Worm (Caenorhabditis elegans) whole organism, L1 larva: Measurements from ENCODE around the gene let-765.

Source experiments
- C04F5.9 ChIP-seq: sonication (generic microtip); optimal IDR thresholded peaks from 2 replicates; lab custom pipeline; 2016; ENCODE audit warnings: missing genetic modification characterization, missing compliant biosample characterization
- C16A3.4 ChIP-seq: fragments of 150-350 bp; optimal IDR thresholded peaks from 2 replicates; lab custom pipeline; 2014; ENCODE audit warnings: missing biosample characterization, missing genetic modification characterization
- F16B12.6 ChIP-seq: fragments of 150-350 bp; optimal IDR thresholded peaks from 2 replicates; lab custom pipeline; 2014; ENCODE audit warnings: missing biosample characterization, missing genetic modification characterization
- Y116A8C.19 ChIP-seq: sonication (generic microtip); optimal IDR thresholded peaks from 2 replicates; lab custom pipeline; 2016; ENCODE audit warnings: missing compliant biosample characterization, missing genetic modification characterization, borderline replicate concordance
- aha-1 ChIP-seq: fragments of 150-350 bp; optimal IDR thresholded peaks from 2 replicates; lab custom pipeline; 2014; ENCODE audit warnings: missing biosample characterization, missing genetic modification characterization
- alr-1 ChIP-seq: fragments of 200-800 bp; sonication (Bioruptor generic); optimal IDR thresholded peaks from 2 replicates; lab custom pipeline; 2018; ENCODE audit warnings: borderline replicate concordance, mild to moderate bottlenecking, missing genetic modification characterization, missing compliant biosample characterization
- aly-2 ChIP-seq: fragments of 150-350 bp; optimal IDR thresholded peaks from 2 replicates; lab custom pipeline; 2014; ENCODE audit warnings: missing biosample characterization, missing genetic modification characterization
- blmp-1 ChIP-seq: fragments of 150-350 bp; optimal IDR thresholded peaks from 2 replicates; lab custom pipeline; 2014; ENCODE audit warnings: missing biosample characterization, missing genetic modification characterization
- ceh-63 ChIP-seq: fragments of 200-800 bp; sonication (Bioruptor generic); optimal IDR thresholded peaks from 2 replicates; lab custom pipeline; 2018; ENCODE audit warnings: mild to moderate bottlenecking, missing genetic modification characterization, missing compliant biosample characterization
- ceh-8 ChIP-seq: fragments of 200-800 bp; sonication (Bioruptor generic); optimal IDR thresholded peaks from 2 replicates; lab custom pipeline; 2018; ENCODE audit warnings: mild to moderate bottlenecking, missing genetic modification characterization, moderate library complexity, missing compliant biosample characterization
- ceh-88 ChIP-seq: fragments of 200-800 bp; sonication (Bioruptor generic); IDR thresholded peaks from 2 replicates; pipeline ENCODE4 v1.3.6; 2022; ENCODE audit warnings: missing genetic modification characterization, missing compliant biosample characterization
- dsc-1 ChIP-seq: sonication (generic microtip); optimal IDR thresholded peaks from 2 replicates; lab custom pipeline; 2016; ENCODE audit warnings: mild to moderate bottlenecking, missing genetic modification characterization, missing compliant biosample characterization
- efl-1 ChIP-seq, 4 experiments: fragments of 150-350 bp; optimal IDR thresholded peaks in 3 of 4; peaks in 1 of 4; 1 replicate in 1 of 4; 2 replicates in 3 of 4; lab custom pipeline; 2014; ENCODE audit warnings: missing biosample characterization in 2 of 4, missing genetic modification characterization in 2 of 4, missing genetic modification reagents in 2 of 4
- efl-3 ChIP-seq: fragments of 200-800 bp; sonication (Bioruptor generic); optimal IDR thresholded peaks from 2 replicates; lab custom pipeline; 2018; ENCODE audit warnings: mild to moderate bottlenecking, missing genetic modification characterization, missing compliant biosample characterization
- elt-2 ChIP-seq: sonication (generic microtip); optimal IDR thresholded peaks from 2 replicates; lab custom pipeline; 2016; ENCODE audit warnings: missing genetic modification characterization, mild to moderate bottlenecking, inconsistent platforms, missing compliant biosample characterization, missing genetic modification reagents
- elt-3 ChIP-seq, 6 experiments: fragments of 150-350 bp in 1 of 6; sonication (generic microtip); optimal IDR thresholded peaks; 2 replicates each; lab custom pipeline; 2017 to 2018; ENCODE audit warnings: missing biosample characterization in 6 of 6, missing genetic modification characterization in 6 of 6, inconsistent platforms in 1 of 6
- ets-5 ChIP-seq: fragments of 200-800 bp; sonication (Bioruptor generic); IDR thresholded peaks from 2 replicates; pipeline ENCODE4 v1.3.6; 2022; ENCODE audit warnings: missing genetic modification characterization, missing compliant biosample characterization
- fkh-10 ChIP-seq: sonication (generic microtip); optimal IDR thresholded peaks from 2 replicates; lab custom pipeline; 2017; ENCODE audit warnings: missing biosample characterization, missing genetic modification reagents, missing genetic modification characterization
- fkh-4 ChIP-seq: sonication (generic microtip); optimal IDR thresholded peaks from 2 replicates; lab custom pipeline; 2016; ENCODE audit warnings: missing compliant biosample characterization, missing genetic modification characterization, borderline replicate concordance
- grh-1 ChIP-seq: fragments of 200-800 bp; sonication (Bioruptor generic); IDR thresholded peaks from 2 replicates; pipeline ENCODE4 v1.3.6; 2022; ENCODE audit warnings: missing genetic modification reagents, missing genetic modification characterization, missing compliant biosample characterization
- hlh-17 ChIP-seq: fragments of 200-800 bp; sonication (Bioruptor generic); optimal IDR thresholded peaks from 2 replicates; lab custom pipeline; 2018; ENCODE audit warnings: missing genetic modification characterization, mild to moderate bottlenecking, missing compliant biosample characterization, moderate library complexity, borderline replicate concordance
- hlh-4 ChIP-seq: sonication (generic microtip); optimal IDR thresholded peaks from 2 replicates; lab custom pipeline; 2016; ENCODE audit warnings: mild to moderate bottlenecking, missing genetic modification characterization, missing compliant biosample characterization
- isw-1 ChIP-seq: fragments of 200-800 bp; sonication (Bioruptor generic); IDR thresholded peaks from 2 replicates; pipeline ENCODE4 v1.3.6; 2022; ENCODE audit warnings: missing genetic modification characterization, missing compliant biosample characterization
- lin-13 ChIP-seq: fragments of 150-350 bp; optimal IDR thresholded peaks from 2 replicates; lab custom pipeline; 2014; ENCODE audit warnings: missing biosample characterization, missing genetic modification reagents, missing genetic modification characterization
- lin-35 ChIP-seq, 2 experiments: fragments of 150-350 bp; optimal IDR thresholded peaks; 2 replicates each; lab custom pipeline; 2014; ENCODE audit warnings: missing biosample characterization in 2 of 2, missing genetic modification characterization in 2 of 2, missing genetic modification reagents in 2 of 2
- lin-39 ChIP-seq: fragments of 150-350 bp; optimal IDR thresholded peaks from 2 replicates; lab custom pipeline; 2014; ENCODE audit warnings: missing biosample characterization, missing genetic modification reagents, missing genetic modification characterization
- lir-3 ChIP-seq: sonication (generic microtip); optimal IDR thresholded peaks from 2 replicates; lab custom pipeline; 2016; ENCODE audit warnings: mild to moderate bottlenecking, missing genetic modification characterization, moderate library complexity, missing compliant biosample characterization; ENCODE audit not compliant: poor library complexity
- lsy-2 ChIP-seq, 2 experiments: fragments of 150-350 bp; optimal IDR thresholded peaks; 2 replicates each; lab custom pipeline; 2014; ENCODE audit warnings: missing biosample characterization in 2 of 2, missing genetic modification characterization in 2 of 2
- mdl-1 ChIP-seq, 2 experiments: fragments of 150-350 bp; optimal IDR thresholded peaks; 2 replicates each; lab custom pipeline; 2014 to 2017; ENCODE audit warnings: missing biosample characterization in 2 of 2, missing genetic modification characterization in 2 of 2, inconsistent platforms in 1 of 2
- nhr-12 ChIP-seq: sonication (generic microtip); optimal IDR thresholded peaks from 2 replicates; lab custom pipeline; 2017; ENCODE audit warnings: missing biosample characterization, missing genetic modification characterization
- nhr-71 ChIP-seq: sonication (generic microtip); optimal IDR thresholded peaks from 2 replicates; lab custom pipeline; 2016; ENCODE audit warnings: mild to moderate bottlenecking, missing genetic modification characterization, moderate library complexity, missing compliant biosample characterization
- nhr-77 ChIP-seq: fragments of 150-350 bp; optimal IDR thresholded peaks from 2 replicates; lab custom pipeline; 2014; ENCODE audit warnings: missing biosample characterization, missing genetic modification characterization
- nhr-84 ChIP-seq: sonication (generic microtip); optimal IDR thresholded peaks from 2 replicates; lab custom pipeline; 2017; ENCODE audit warnings: missing biosample characterization, missing genetic modification characterization
- nhr-85 ChIP-seq: sonication (generic microtip); peaks from one replicate; lab custom pipeline; 2016; ENCODE audit warnings: missing genetic modification characterization, inconsistent platforms, missing compliant biosample characterization
- nhr-90 ChIP-seq: sonication (generic microtip); optimal IDR thresholded peaks from 2 replicates; lab custom pipeline; 2016; ENCODE audit warnings: mild to moderate bottlenecking, missing genetic modification characterization, missing compliant biosample characterization; ENCODE audit not compliant: poor library complexity
- pag-3 ChIP-seq: sonication (generic microtip); optimal IDR thresholded peaks from 2 replicates; lab custom pipeline; 2017; ENCODE audit warnings: missing genetic modification characterization, mild to moderate bottlenecking, missing compliant biosample characterization, antibody characterized with exemption, borderline replicate concordance; ENCODE audit not compliant: insufficient read depth
- pax-3 ChIP-seq: fragments of 200-800 bp; sonication (Bioruptor generic); optimal IDR thresholded peaks from 2 replicates; lab custom pipeline; 2018; ENCODE audit warnings: mild to moderate bottlenecking, missing genetic modification characterization, moderate library complexity, missing compliant biosample characterization
- pqm-1 ChIP-seq: sonication (generic microtip); optimal IDR thresholded peaks from 3 replicates; lab custom pipeline; 2017; ENCODE audit warnings: missing biosample characterization, missing genetic modification characterization
- skn-1 ChIP-seq: fragments of 150-350 bp; optimal IDR thresholded peaks from 2 replicates; lab custom pipeline; 2014; ENCODE audit warnings: missing biosample characterization, missing genetic modification characterization
- sox-4 ChIP-seq: sonication (generic microtip); optimal IDR thresholded peaks from 2 replicates; lab custom pipeline; 2016; ENCODE audit warnings: missing genetic modification characterization, missing compliant biosample characterization
- sptf-1 ChIP-seq: fragments of 150-350 bp; optimal IDR thresholded peaks from 2 replicates; lab custom pipeline; 2014; ENCODE audit warnings: missing biosample characterization, missing genetic modification characterization
- swsn-7 ChIP-seq: sonication (generic microtip); optimal IDR thresholded peaks from 2 replicates; lab custom pipeline; 2016; ENCODE audit warnings: missing genetic modification characterization, missing compliant biosample characterization
- tbx-2 ChIP-seq: sonication (generic microtip); optimal IDR thresholded peaks from 2 replicates; lab custom pipeline; 2016; ENCODE audit warnings: missing genetic modification characterization, missing compliant biosample characterization
- tlp-1 ChIP-seq: fragments of 150-350 bp; optimal IDR thresholded peaks from 2 replicates; lab custom pipeline; 2014; ENCODE audit warnings: missing biosample characterization, missing genetic modification characterization
- unc-62 ChIP-seq: fragments of 150-350 bp; optimal IDR thresholded peaks from 2 replicates; lab custom pipeline; 2014; ENCODE audit warnings: missing biosample characterization, missing genetic modification reagents, missing genetic modification characterization
- xbp-1 ChIP-seq: sonication (generic microtip); optimal IDR thresholded peaks from 2 replicates; lab custom pipeline; 2016; ENCODE audit warnings: missing genetic modification characterization, missing compliant biosample characterization

The let-765 gene

ce11 chrIII:6606022-6606467, 5.1 kb upstream of the let-765 start (continued):
- TF ChIP-seq lin-35 (GFP tag; optimal IDR thresholded peaks at IDR 0.05; lab: Kevin White, UChicago) (peak; percentile 75 to 79), C16A3.4 (peak; percentile 30), nhr-77 (peak; percentile 45), C04F5.9 (tag; lab: Kevin White, UChicago) (no peak), hlh-17 (no peak), fkh-4 (tag; lab: Kevin White, UChicago) (no peak), aly-2 (tag; lab: Kevin White, UChicago) (peak; percentile 90), efl-1 (optimal IDR thresholded peaks at IDR 0.05; lab: Kevin White, UChicago) (peak; percentile 78 to 79), efl-1 (GFP tag; optimal IDR thresholded peaks at IDR 0.05 in 1 of 2; lab: Kevin White, UChicago) (peak; percentile 73 to 96), isw-1 (GFP tag; lab: Robert Waterston, UW) (peak; percentile 35), swsn-7 (tag; lab: Kevin White, UChicago) (peak; percentile 74), grh-1 (no peak), alr-1 (no peak), skn-1 (peak; percentile 90), elt-2 (tag; lab: Kevin White, UChicago) (peak; percentile 53), ceh-88 (no peak), lir-3 (no peak), tbx-2 (tag; lab: Kevin White, UChicago) (peak; percentile 66), pqm-1 (tag; lab: Kevin White, UChicago) (no peak), nhr-90 (tag; lab: Kevin White, UChicago) (peak; percentile 76), pag-3 (tag; lab: Kevin White, UChicago) (peak; percentile 81), xbp-1 (tag; lab: Kevin White, UChicago) (peak; percentile 58), ceh-8 (GFP tag; lab: Kevin White, UChicago) (peak; percentile 46), lin-13 (GFP tag; lab: Kevin White, UChicago) (peak; percentile 74), F16B12.6 (tag; lab: Kevin White, UChicago) (peak; percentile 35), hlh-4 (tag; lab: Kevin White, UChicago) (no peak), nhr-71 (peak; percentile 86), nhr-84 (tag; lab: Kevin White, UChicago) (no peak), sptf-1 (tag; lab: Kevin White, UChicago) (no peak), nhr-85 (tag; lab: Kevin White, UChicago) (peak; percentile 83), sox-4 (no peak), tlp-1 (tag; lab: Kevin White, UChicago) (no peak), nhr-12 (tag; lab: Kevin White, UChicago) (no peak), ceh-63 (GFP tag; lab: Kevin White, UChicago) (no peak), ets-5 (no peak), Y116A8C.19 (no peak), pax-3 (peak; percentile 69), efl-3 (no peak), lsy-2 (tag; optimal IDR thresholded peaks at IDR 0.05; lab: Kevin White, UChicago) (peak; percentile 69 to 79), lin-39 (tag; lab: Kevin White, UChicago) (peak; percentile 13), fkh-10 (GFP tag; lab: Kevin White, UChicago) (peak; percentile 12), elt-3 (tag; optimal IDR thresholded peaks at IDR 0.05; lab: Kevin White, UChicago) (peak in 1 of 6 experiments; percentile 56), dsc-1 (peak; percentile 51)
- TF ChIP-seq, all 84 proteins: peak for 48

ce11 chrIII:6605442-6605992, 4.5 kb upstream of the let-765 start:
- TF ChIP-seq aha-1 (tag; lab: Kevin White, UChicago): no peak
- peak; percentile 29 for TF ChIP-seq blmp-1 (tag; lab: Kevin White, UChicago)
- TF ChIP-seq efl-1 (optimal IDR thresholded peaks at IDR 0.05; lab: Kevin White, UChicago): no peak
- TF ChIP-seq efl-1 (GFP tag; optimal IDR thresholded peaks at IDR 0.05 in 1 of 2; lab: Kevin White, UChicago): peak in 1 of 2 experiments; percentile 73
- TF ChIP-seq mdl-1 (tag; optimal IDR thresholded peaks at IDR 0.05; lab: Kevin White, UChicago): no peak
- no peak for TF ChIP-seq unc-62
- no peak for TF ChIP-seq xbp-1 (tag; lab: Kevin White, UChicago)
